Fruit fly (Drosophila melanogaster): ENCODE measurements around the gene Ugt303A1.

The Ugt303A1 gene

DNA sequence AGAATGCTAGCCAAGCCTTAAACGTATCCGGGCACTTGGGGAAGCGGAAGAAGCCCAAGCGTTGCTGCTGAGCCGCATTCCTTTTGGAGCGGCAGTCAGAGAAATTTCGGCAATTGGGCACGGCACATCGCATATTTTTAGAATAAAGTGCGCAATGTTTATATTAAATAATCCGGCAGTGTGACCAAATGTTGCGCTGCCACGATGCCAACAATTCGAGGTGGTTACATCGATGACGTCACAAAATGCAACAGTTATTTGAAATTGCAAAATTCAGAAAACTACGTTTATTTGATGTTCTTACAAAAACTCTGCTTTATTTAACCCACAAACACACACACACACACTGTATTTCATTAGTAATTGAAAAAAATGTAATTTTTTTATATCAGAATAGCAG, 44.6 kb downstream of the Ugt303A1 start, which contains the start of gene CG6689 (continued):
- TF ChIP-seq Aef1 (GFP tag; IDR thresholded peaks at IDR 0.05), result no peak
- TF ChIP-seq ato (GFP tag; IDR thresholded peaks at IDR 0.05; ENCODE audit: partially characterized antibody), result no peak
- TF ChIP-seq CG2712 (tag; optimal IDR thresholded peaks at IDR 0.05), result peak; percentile 5
- TF ChIP-seq CG7987 (GFP tag; optimal IDR thresholded peaks at IDR 0.05), result peak; percentile 31
- no peak for TF ChIP-seq CG9609 (GFP tag; optimal IDR thresholded peaks at IDR 0.05)
- TF ChIP-seq CG10979 (tag; optimal IDR thresholded peaks at IDR 0.05), result no peak
- no peak for TF ChIP-seq CG6272 (GFP tag; IDR thresholded peaks at IDR 0.05)
- no peak for TF ChIP-seq fd64A (GFP tag; optimal IDR thresholded peaks at IDR 0.05)
- TF ChIP-seq pum (GFP tag; optimal IDR thresholded peaks at IDR 0.05), result no peak
- TF ChIP-seq CG8281 (tag; optimal IDR thresholded peaks at IDR 0.05), result no peak
- TF ChIP-seq Ets65A (GFP tag), result no peak
- 0 out of 3 replicates have a peak, but pooled peaks have one; percentile 18 for TF ChIP-seq Dbx (GFP tag; IDR thresholded peaks at IDR 0.05)
- TF ChIP-seq NC2β (GFP tag; optimal IDR thresholded peaks at IDR 0.05), result no peak
- TF ChIP-seq tna (GFP tag; IDR thresholded peaks at IDR 0.05; ENCODE audit: partially characterized antibody), result no peak
- TF ChIP-seq onecut (GFP tag; IDR thresholded peaks at IDR 0.05), result no peak
- no peak for TF ChIP-seq pnt (GFP tag; optimal IDR thresholded peaks at IDR 0.05)
- TF ChIP-seq CG4854 (GFP tag; optimal IDR thresholded peaks at IDR 0.05), result peak; percentile 1
- TF ChIP-seq zen (tag; optimal IDR thresholded peaks at IDR 0.05), result no peak
- TF ChIP-seq wdn (GFP tag; IDR thresholded peaks at IDR 0.05), result no peak
- TF ChIP-seq CG9817 (tag; optimal IDR thresholded peaks at IDR 0.05), result no peak
- TF ChIP-seq dimm (GFP tag; IDR thresholded peaks at IDR 0.05), result no peak
- TF ChIP-seq CHES-1-like (GFP tag; optimal IDR thresholded peaks at IDR 0.05), result peak; percentile 13
- TF ChIP-seq CG12155 (GFP tag; optimal IDR thresholded peaks at IDR 0.05), result no peak
- TF ChIP-seq HLHmδ (GFP tag; optimal IDR thresholded peaks at IDR 0.05), result no peak
- TF ChIP-seq Xbp1 (GFP tag; optimal IDR thresholded peaks at IDR 0.05), result no peak
- TF ChIP-seq CG12744 (GFP tag; optimal IDR thresholded peaks at IDR 0.05), result no peak
- TF ChIP-seq CG33557 (GFP tag; optimal IDR thresholded peaks at IDR 0.05), result no peak
- TF ChIP-seq gro (GFP tag; optimal IDR thresholded peaks at IDR 0.05), result peak; percentile 47
- TF ChIP-seq Deaf1 (tag; optimal IDR thresholded peaks at IDR 0.05), result no peak
- no peak for TF ChIP-seq lmd (GFP tag; IDR thresholded peaks at IDR 0.05)
- TF ChIP-seq CG3065 (GFP tag; optimal IDR thresholded peaks at IDR 0.05), result no peak
- TF ChIP-seq Eip74EF (GFP tag; optimal IDR thresholded peaks at IDR 0.05), result no peak
- TF ChIP-seq esg (GFP tag; conservative IDR thresholded peaks at IDR 0.05), result no peak
- no peak; the same call in 1 of the 2 replicates for TF ChIP-seq slbo (GFP tag; IDR thresholded peaks at IDR 0.05)
- no peak for TF ChIP-seq CG6254 (GFP tag; optimal IDR thresholded peaks at IDR 0.05)
- TF ChIP-seq hth (optimal IDR thresholded peaks at IDR 0.05), result no peak
- TF ChIP-seq gem (tag; optimal IDR thresholded peaks at IDR 0.05), result peak; percentile 16
- TF ChIP-seq her (GFP tag; optimal IDR thresholded peaks at IDR 0.05), result no peak
- no peak for TF ChIP-seq fru (optimal IDR thresholded peaks at IDR 0.05)
- TF ChIP-seq nmo (GFP tag; optimal IDR thresholded peaks at IDR 0.05), result peak; percentile 19
- no peak for TF ChIP-seq CG12299 (tag; optimal IDR thresholded peaks at IDR 0.05)
- peak; percentile 28 for TF ChIP-seq phol (tag; optimal IDR thresholded peaks at IDR 0.05)
- TF ChIP-seq lov (optimal IDR thresholded peaks at IDR 0.05), result no peak
- TF ChIP-seq lov (GFP tag; IDR thresholded peaks at IDR 0.05), result peak; percentile 54; the same call in 1 of the 3 replicates
- no peak for TF ChIP-seq pros (GFP tag; optimal IDR thresholded peaks at IDR 0.05)
- no peak for TF ChIP-seq Ada2b (GFP tag; IDR thresholded peaks at IDR 0.05)
- no peak for TF ChIP-seq CG12219 (GFP tag; optimal IDR thresholded peaks at IDR 0.05)
- TF ChIP-seq CG2875 (GFP tag; optimal IDR thresholded peaks at IDR 0.05), result no peak
- no peak for TF ChIP-seq CG43689 (GFP tag; IDR thresholded peaks at IDR 0.05)
- TF ChIP-seq Chrac-16 (GFP tag; optimal IDR thresholded peaks at IDR 0.05), result no peak
- no peak for TF ChIP-seq Six4 (GFP tag; optimal IDR thresholded peaks at IDR 0.05)
- no peak for TF ChIP-seq CG11093 (GFP tag; IDR thresholded peaks at IDR 0.05)
- TF ChIP-seq YL-1 (GFP tag; optimal IDR thresholded peaks at IDR 0.05), result peak; percentile 59
